Worm (Caenorhabditis elegans): Measurements from ENCODE around the gene mpst-3.
"Not testable (repeated sequence)": the region's sequence is repeated elsewhere in the genome, so short reads cannot be mapped to it uniquely, and the experiment has no call there.

mpst-3 gene

ce11 chrV:14876724-14877123 is 18.7 kb upstream of the mpst-3 start, which contains the start of gene ZC412.10:
Gene ZC412.10, minus strand, starts transcription at chrV:14876824.
- TF ChIP-seq unc-62 (GFP tag; optimal IDR thresholded peaks at IDR 0.05): not testable (repeated sequence)

- no peak for TF ChIP-seq unc-62 (GFP tag; optimal IDR thresholded peaks at IDR 0.05)
Measured at ce11 chrV:14877242-14877819, 18.1 kb upstream of the mpst-3 start.

ce11 chrV:14890782-14891181 is 4.7 kb upstream of the mpst-3 start, which contains the start of gene nspa-2:
Gene nspa-2, plus strand, starts transcription at chrV:14891082.
- TF ChIP-seq unc-62 (GFP tag; optimal IDR thresholded peaks at IDR 0.05): not testable (repeated sequence)

- no peak for TF ChIP-seq unc-62 (GFP tag; optimal IDR thresholded peaks at IDR 0.05)
Measured at ce11 chrV:14893355-14894050, 1.9 kb upstream of the mpst-3 start, which contains the start of the genes mpst-2 and H12D21.5. Gene mpst-2, minus strand, starts transcription at chrV:14893455. Gene H12D21.5, plus strand, starts transcription at chrV:14894000.

ce11 chrV:14897731-14898130 is 2.3 kb downstream of the mpst-3 start, which contains the start of gene H12D21.6:
Gene H12D21.6, minus strand, starts transcription at chrV:14897831.
- no peak for TF ChIP-seq unc-62 (GFP tag; optimal IDR thresholded peaks at IDR 0.05)

- TF ChIP-seq unc-62 (GFP tag; optimal IDR thresholded peaks at IDR 0.05): no peak
Measured at ce11 chrV:14899545-14899944, 4.1 kb downstream of the mpst-3 start, which contains the start of gene H12D21.10. Gene H12D21.10, plus strand, starts transcription at chrV:14899804.

- no peak for TF ChIP-seq unc-62 (GFP tag; optimal IDR thresholded peaks at IDR 0.05)
Measured at ce11 chrV:14900905-14901304, 5.5 kb downstream of the mpst-3 start.

- no peak for TF ChIP-seq unc-62 (GFP tag; optimal IDR thresholded peaks at IDR 0.05)
Measured at ce11 chrV:14907445-14907844, 12.0 kb downstream of the mpst-3 start.

ce11 chrV:14909331-14909835 is 13.9 kb downstream of the mpst-3 start, which contains the start of gene H12D21.9:
Gene H12D21.9, minus strand, starts transcription at chrV:14909478.
- TF ChIP-seq unc-62 (GFP tag; optimal IDR thresholded peaks at IDR 0.05): no peak

ce11 chrV:14910758-14911157 is 15.3 kb downstream of the mpst-3 start:
- TF ChIP-seq unc-62 (GFP tag; optimal IDR thresholded peaks at IDR 0.05): no peak

- no peak for TF ChIP-seq unc-62 (GFP tag; optimal IDR thresholded peaks at IDR 0.05)
Measured at ce11 chrV:14915599-14915998, 20.2 kb downstream of the mpst-3 start, which contains the start of gene H12D21.11. Gene H12D21.11, plus strand, starts transcription at chrV:14915899.

ce11 chrV:14921509-14921908 is 26.1 kb downstream of the mpst-3 start, which contains the start of gene zmp-4:
Gene zmp-4, minus strand, starts transcription at chrV:14921609.
- TF ChIP-seq unc-62 (GFP tag; optimal IDR thresholded peaks at IDR 0.05): no peak

- TF ChIP-seq unc-62 (GFP tag; optimal IDR thresholded peaks at IDR 0.05): no peak
Measured at ce11 chrV:14924104-14924503, 28.7 kb downstream of the mpst-3 start, which contains the start of gene srg-54. Gene srg-54, minus strand, starts transcription at chrV:14924204.

ce11 chrV:14928248-14928647 is 32.8 kb downstream of the mpst-3 start, which contains the start of gene srg-55:
Gene srg-55, minus strand, starts transcription at chrV:14928348.
- TF ChIP-seq unc-62 (GFP tag; optimal IDR thresholded peaks at IDR 0.05): no peak

ce11 chrV:14930168-14930567 is 34.7 kb downstream of the mpst-3 start:
- TF ChIP-seq unc-62 (GFP tag; optimal IDR thresholded peaks at IDR 0.05): no peak

- no peak for TF ChIP-seq unc-62 (GFP tag; optimal IDR thresholded peaks at IDR 0.05)
Measured at ce11 chrV:14933450-14934218, 38.2 kb downstream of the mpst-3 start.

Measured in whole organism, dauer.